Worm (Caenorhabditis elegans) whole organism, L2 larva: ENCODE measurements around the gene Y39B6A.7.

Source experiments
- R02D3.7 ChIP-seq: fragments of 150-350 bp; optimal IDR thresholded peaks from 2 replicates; lab custom pipeline; 2014; ENCODE audit warnings: missing biosample characterization, missing genetic modification characterization
- blmp-1 ChIP-seq: sonication (generic microtip); optimal IDR thresholded peaks from 2 replicates; lab custom pipeline; 2017; ENCODE audit warnings: missing genetic modification characterization, mild to moderate bottlenecking, missing compliant biosample characterization, antibody characterized with exemption, moderate library complexity; ENCODE audit not compliant: insufficient read depth
- ceh-16 ChIP-seq: fragments of 150-350 bp; optimal IDR thresholded peaks from 2 replicates; lab custom pipeline; 2014; ENCODE audit warnings: missing biosample characterization, missing genetic modification characterization
- ceh-82 ChIP-seq: fragments of 150-350 bp; optimal IDR thresholded peaks from 2 replicates; lab custom pipeline; 2014; ENCODE audit warnings: missing biosample characterization, missing genetic modification characterization
- crh-2 ChIP-seq: sonication (generic microtip); optimal IDR thresholded peaks from 2 replicates; lab custom pipeline; 2017; ENCODE audit warnings: missing biosample characterization, missing genetic modification characterization
- lin-11 ChIP-seq: fragments of 150-350 bp; sonication (generic microtip); optimal IDR thresholded peaks from 2 replicates; lab custom pipeline; 2014; ENCODE audit warnings: missing biosample characterization, missing genetic modification characterization, inconsistent platforms, mixed read lengths
- lin-39 ChIP-seq: fragments of 150-350 bp; optimal IDR thresholded peaks from 2 replicates; lab custom pipeline; 2014; ENCODE audit warnings: missing biosample characterization, missing genetic modification reagents, missing genetic modification characterization
- mdl-1 ChIP-seq, 2 experiments: fragments of 150-350 bp in 1 of 2; sonication (generic microtip) in 1 of 2; optimal IDR thresholded peaks; 2 replicates each; lab custom pipeline; 2017; ENCODE audit warnings: missing biosample characterization in 2 of 2, missing genetic modification characterization in 2 of 2
- nhr-11 ChIP-seq: fragments of 150-350 bp; optimal IDR thresholded peaks from 2 replicates; lab custom pipeline; 2014; ENCODE audit warnings: missing biosample characterization, missing genetic modification characterization
- nhr-77 ChIP-seq: fragments of 150-350 bp; optimal IDR thresholded peaks from 2 replicates; lab custom pipeline; 2014; ENCODE audit warnings: missing biosample characterization, missing genetic modification characterization
- peb-1 ChIP-seq: fragments of 150-350 bp; optimal IDR thresholded peaks from 2 replicates; lab custom pipeline; 2014; ENCODE audit warnings: missing biosample characterization, missing genetic modification characterization

ce11 chrV:19174626-19175025 is 25.7 kb upstream of the Y39B6A.7 start, which contains the start of gene hot-2:
- no peak for TF ChIP-seq R02D3.7 (tag; lab: Kevin White, UChicago)
- TF ChIP-seq crh-2 (tag; lab: Kevin White, UChicago) = no peak
- TF ChIP-seq peb-1 (tag; lab: Kevin White, UChicago) = no peak
- no peak for TF ChIP-seq nhr-77 (tag; lab: Kevin White, UChicago)
- no peak for TF ChIP-seq ceh-16 (tag; lab: Kevin White, UChicago)
- no peak for TF ChIP-seq lin-11 (tag; lab: Kevin White, UChicago)
- TF ChIP-seq blmp-1 (tag; lab: Kevin White, UChicago) = no peak
- TF ChIP-seq mdl-1 (tag; optimal IDR thresholded peaks at IDR 0.05; lab: Kevin White, UChicago) = no peak
- TF ChIP-seq ceh-82 (tag; lab: Kevin White, UChicago) = no peak
- TF ChIP-seq nhr-11 (tag; lab: Kevin White, UChicago) = no peak
- TF ChIP-seq lin-39 (tag; lab: Kevin White, UChicago) = no peak
